Fruit fly (Drosophila melanogaster) whole organism, prepupa: ENCODE measurements around the gene Arfip.

Experiments
- CG1621 ChIP-seq: fragments of 200-800 bp; sonication (Bioruptor generic); optimal IDR thresholded peaks from 3 replicates; lab custom pipeline; 2018; ENCODE audit warnings: missing biosample characterization, mild to moderate bottlenecking, missing genetic modification characterization
- CG6854 ChIP-seq: fragments of 200-800 bp; sonication (Bioruptor generic); optimal IDR thresholded peaks from 2 replicates; lab custom pipeline; 2017; ENCODE audit warnings: missing biosample characterization, mild to moderate bottlenecking, missing genetic modification characterization
- CG8632 ChIP-seq: fragments of 200-800 bp; sonication (Bioruptor generic); optimal IDR thresholded peaks from 3 replicates; lab custom pipeline; 2016; ENCODE audit warnings: missing biosample characterization, missing genetic modification characterization
- cyc ChIP-seq: fragments of 200-800 bp; sonication (Bioruptor generic); optimal IDR thresholded peaks from 3 replicates; lab custom pipeline; 2016; ENCODE audit warnings: missing biosample characterization, missing genetic modification characterization
- esn ChIP-seq: fragments of 200-800 bp; sonication (Bioruptor generic); optimal IDR thresholded peaks from 2 replicates; lab custom pipeline; 2016; ENCODE audit warnings: missing biosample characterization, mild to moderate bottlenecking, missing genetic modification characterization, moderate library complexity
- salr ChIP-seq, 2 experiments: fragments of 200-800 bp; sonication (Bioruptor generic); optimal IDR thresholded peaks; 3 replicates each; lab custom pipeline; 2016 to 2018; ENCODE audit warnings: missing biosample characterization in 2 of 2, missing genetic modification characterization in 2 of 2, mild to moderate bottlenecking in 1 of 2
- topi ChIP-seq: fragments of 200-800 bp; sonication (Bioruptor generic); optimal IDR thresholded peaks from 3 replicates; lab custom pipeline; 2016; ENCODE audit warnings: missing biosample characterization, missing genetic modification characterization

dm6 chr3R:11209801-11210402 lies 24.9 kb downstream of the Arfip start, which contains the start of the genes SdhC and Tctp:
- TF ChIP-seq esn (GFP tag; lab: Kevin White, UChicago) (peak; percentile 68), topi (GFP tag; lab: Kevin White, UChicago) (peak; percentile 49), cyc (GFP tag; lab: Kevin White, UChicago) (peak; percentile 10), CG1621 (tag; lab: Kevin White, UChicago) (peak; percentile 19), CG8632 (GFP tag; lab: Kevin White, UChicago) (no peak), CG6854 (peak; percentile 66), salr (GFP tag; optimal IDR thresholded peaks at IDR 0.05; lab: Kevin White, UChicago) (peak in 1 of 2 experiments; percentile 10)
